Fruit fly (Drosophila melanogaster) whole organism, embryonic: ENCODE results near the gene CG17549.
A peak's percentile ranks its signal among the peaks of the same experiment; 100 is the strongest.

Experiments used
- Adf1 ChIP-seq: fragments of 200-800 bp; sonication (Bioruptor generic); IDR thresholded peaks from 2 replicates; pipeline ENCODE4 v1.3.6; 2022; ENCODE audit warnings: missing biosample characterization, missing genetic modification characterization
- Bgb ChIP-seq: fragments of 200-800 bp; sonication (Bioruptor generic); IDR thresholded peaks from 2 replicates; pipeline ENCODE4 v1.3.6; 2022; ENCODE audit warnings: missing biosample characterization, missing genetic modification characterization; ENCODE audit not compliant: partially characterized antibody
- Blimp-1 ChIP-seq: fragments of 200-800 bp; sonication (Bioruptor generic); optimal IDR thresholded peaks from 3 replicates; lab custom pipeline; 2018; ENCODE audit warnings: missing biosample characterization, missing genetic modification characterization, mild to moderate bottlenecking, moderate library complexity, missing genetic modification reagents
- C15 ChIP-seq: fragments of 200-800 bp; sonication (Bioruptor generic); IDR thresholded peaks from 3 replicates; pipeline ENCODE4 v1.3.6; 2022; ENCODE audit warnings: missing biosample characterization, missing genetic modification characterization
- CG1024 ChIP-seq: fragments of 200-800 bp; sonication (Bioruptor generic); IDR thresholded peaks from 2 replicates; pipeline ENCODE4 v1.3.6; 2022; ENCODE audit warnings: missing biosample characterization, missing genetic modification characterization
- CG13424 ChIP-seq: fragments of 200-800 bp; sonication (Bioruptor generic); optimal IDR thresholded peaks from 2 replicates; lab custom pipeline; 2019; ENCODE audit warnings: missing biosample characterization, mild to moderate bottlenecking, missing genetic modification characterization, moderate library complexity
- CG14050 ChIP-seq: fragments of 200-800 bp; sonication (Bioruptor generic); IDR thresholded peaks from 3 replicates; pipeline ENCODE4 v1.3.6; 2022; ENCODE audit warnings: missing biosample characterization, missing genetic modification characterization
- CG14965 ChIP-seq: fragments of 200-800 bp; sonication (Bioruptor generic); optimal IDR thresholded peaks from 2 replicates; lab custom pipeline; 2016; ENCODE audit warnings: missing biosample characterization, missing genetic modification characterization, borderline replicate concordance
- CG15514 ChIP-seq: fragments of 200-800 bp; sonication (Bioruptor generic); optimal IDR thresholded peaks from 3 replicates; lab custom pipeline; 2017; ENCODE audit warnings: missing biosample characterization, missing genetic modification characterization, mild to moderate bottlenecking, moderate library complexity, missing genetic modification reagents
- CG17359 ChIP-seq: fragments of 200-800 bp; sonication (Bioruptor generic); optimal IDR thresholded peaks from 3 replicates; lab custom pipeline; 2018; ENCODE audit warnings: missing biosample characterization, mild to moderate bottlenecking, missing genetic modification characterization, moderate library complexity
- CG2120 ChIP-seq: fragments of 200-800 bp; sonication (Bioruptor generic); optimal IDR thresholded peaks from 3 replicates; lab custom pipeline; 2016; ENCODE audit warnings: missing biosample characterization, missing genetic modification characterization
- CG31365 ChIP-seq: fragments of 200-800 bp; sonication (Bioruptor generic); optimal IDR thresholded peaks from 2 replicates; lab custom pipeline; 2018; ENCODE audit warnings: missing biosample characterization, mild to moderate bottlenecking, missing genetic modification characterization
- CG33213 ChIP-seq: fragments of 200-800 bp; sonication (Bioruptor generic); optimal IDR thresholded peaks from 3 replicates; lab custom pipeline; 2016; ENCODE audit warnings: missing biosample characterization, missing genetic modification characterization
- CG4360 ChIP-seq: fragments of 200-800 bp; sonication (Bioruptor generic); IDR thresholded peaks from 2 replicates; pipeline ENCODE4 v1.3.6; 2022; ENCODE audit warnings: missing biosample characterization, missing genetic modification characterization
- CG43689 ChIP-seq: fragments of 200-800 bp; sonication (Bioruptor generic); IDR thresholded peaks from 2 replicates; pipeline ENCODE4 v1.3.6; 2022; ENCODE audit warnings: missing biosample characterization, missing genetic modification characterization
- CG4404 ChIP-seq: fragments of 200-800 bp; sonication (Bioruptor generic); IDR thresholded peaks from 2 replicates; pipeline ENCODE4 v1.3.6; 2022; ENCODE audit warnings: missing biosample characterization, missing genetic modification characterization
- CG7357 ChIP-seq: fragments of 200-800 bp; sonication (Bioruptor generic); IDR thresholded peaks from 3 replicates; pipeline ENCODE4 v1.3.6; 2022; ENCODE audit warnings: missing biosample characterization, missing genetic modification characterization
- CG7928 ChIP-seq: fragments of 200-800 bp; sonication (Bioruptor generic); optimal IDR thresholded peaks from 2 replicates; lab custom pipeline; 2017; ENCODE audit warnings: missing biosample characterization, mild to moderate bottlenecking, missing genetic modification characterization
- CG8944 ChIP-seq: fragments of 200-800 bp; sonication (Bioruptor generic); optimal IDR thresholded peaks from 3 replicates; lab custom pipeline; 2016; ENCODE audit warnings: missing biosample characterization, missing genetic modification characterization
- CG9609 ChIP-seq: fragments of 200-800 bp; sonication (Bioruptor generic); optimal IDR thresholded peaks from 3 replicates; lab custom pipeline; 2016; ENCODE audit warnings: missing biosample characterization, missing genetic modification characterization
- CG9817 ChIP-seq: fragments of 200-800 bp; sonication (Bioruptor generic); optimal IDR thresholded peaks from 2 replicates; lab custom pipeline; 2018; ENCODE audit warnings: missing biosample characterization, mild to moderate bottlenecking, missing genetic modification characterization, moderate library complexity
- CoRest ChIP-seq: fragments of 200-800 bp; sonication (Bioruptor generic); optimal IDR thresholded peaks from 3 replicates; lab custom pipeline; 2018; ENCODE audit warnings: missing biosample characterization, mild to moderate bottlenecking, missing genetic modification characterization, moderate library complexity
- Gsc ChIP-seq: fragments of 200-800 bp; sonication (Bioruptor generic); IDR thresholded peaks from 2 replicates; pipeline ENCODE4 v1.3.6; 2022; ENCODE audit warnings: missing biosample characterization, missing genetic modification characterization
- H2.0 ChIP-seq: fragments of 200-800 bp; sonication (Bioruptor generic); IDR thresholded peaks from 2 replicates; pipeline ENCODE4 v1.3.6; 2022; ENCODE audit warnings: missing biosample characterization, missing genetic modification characterization
- HLH3B ChIP-seq: fragments of 200-800 bp; sonication (Bioruptor generic); IDR thresholded peaks from 2 replicates; pipeline ENCODE4 v1.3.6; 2022; ENCODE audit warnings: missing biosample characterization, missing genetic modification characterization
- HLH54F ChIP-seq: fragments of 200-800 bp; sonication (Bioruptor generic); optimal IDR thresholded peaks from 3 replicates; lab custom pipeline; 2016; ENCODE audit warnings: missing biosample characterization, missing genetic modification characterization
- HmgD ChIP-seq: fragments of 200-800 bp; sonication (Bioruptor generic); optimal IDR thresholded peaks from 3 replicates; lab custom pipeline; 2016; ENCODE audit warnings: missing biosample characterization, missing genetic modification characterization
- Hmr ChIP-seq: fragments of 200-800 bp; sonication (Bioruptor generic); optimal IDR thresholded peaks from 3 replicates; lab custom pipeline; 2017; ENCODE audit warnings: mild to moderate bottlenecking, missing biosample characterization, missing genetic modification reagents, missing genetic modification characterization
- Lhr ChIP-seq: fragments of 200-800 bp; sonication (Bioruptor generic); optimal IDR thresholded peaks from 3 replicates; lab custom pipeline; 2017; ENCODE audit warnings: mild to moderate bottlenecking, missing biosample characterization, missing genetic modification reagents, missing genetic modification characterization
- NC2α ChIP-seq: fragments of 200-800 bp; sonication (Bioruptor generic); optimal IDR thresholded peaks from 2 replicates; lab custom pipeline; 2016; ENCODE audit warnings: missing biosample characterization, missing genetic modification characterization
- Nf-YA ChIP-seq: fragments of 200-800 bp; sonication (Bioruptor generic); IDR thresholded peaks from 2 replicates; pipeline ENCODE4 v1.3.6; 2022; ENCODE audit warnings: missing biosample characterization, missing genetic modification characterization
- Nf-YC ChIP-seq: fragments of 200-800 bp; optimal IDR thresholded peaks from 3 replicates; lab custom pipeline; 2019; ENCODE audit warnings: missing biosample characterization, mild to moderate bottlenecking, missing genetic modification characterization, moderate library complexity
- NfI ChIP-seq: fragments of 200-800 bp; sonication (Bioruptor generic); optimal IDR thresholded peaks from 3 replicates; lab custom pipeline; 2018; ENCODE audit warnings: missing biosample characterization, mild to moderate bottlenecking, missing genetic modification characterization, moderate library complexity
- Pdp1 ChIP-seq, 2 experiments: fragments of 200-800 bp; sonication (Bioruptor generic); optimal IDR thresholded peaks; 3 replicates each; lab custom pipeline; 2016; ENCODE audit warnings: missing biosample characterization in 2 of 2, missing genetic modification characterization in 2 of 2, mild to moderate bottlenecking in 1 of 2, moderate library complexity in 1 of 2
- al ChIP-seq: fragments of 200-800 bp; sonication (Bioruptor generic); IDR thresholded peaks from 2 replicates; pipeline ENCODE4 v1.3.6; 2022; ENCODE audit warnings: missing biosample characterization, missing genetic modification characterization
- chif ChIP-seq, 2 experiments: fragments of 200-800 bp; sonication (Bioruptor generic); optimal IDR thresholded peaks; 3 replicates each; lab custom pipeline; 2016; ENCODE audit warnings: missing biosample characterization in 2 of 2, missing genetic modification characterization in 2 of 2
- chinmo ChIP-seq: fragments of 200-800 bp; sonication (Bioruptor generic); IDR thresholded peaks from 4 replicates; pipeline ENCODE4 v1.3.6; 2022; ENCODE audit warnings: missing biosample characterization, missing genetic modification characterization; ENCODE audit not compliant: partially characterized antibody
- cwo ChIP-seq: fragments of 200-800 bp; sonication (Bioruptor generic); optimal IDR thresholded peaks from 3 replicates; lab custom pipeline; 2017; ENCODE audit warnings: missing biosample characterization, missing genetic modification characterization, mild to moderate bottlenecking, moderate library complexity, missing genetic modification reagents
- ems ChIP-seq: fragments of 200-800 bp; sonication (Bioruptor generic); optimal IDR thresholded peaks from 3 replicates; lab custom pipeline; 2016; ENCODE audit warnings: missing biosample characterization, missing genetic modification characterization
- exex ChIP-seq: fragments of 200-800 bp; sonication (Bioruptor generic); optimal IDR thresholded peaks from 4 replicates; lab custom pipeline; 2018; ENCODE audit warnings: missing biosample characterization, mild to moderate bottlenecking, missing genetic modification characterization, moderate library complexity
- jigr1 ChIP-seq: fragments of 200-800 bp; sonication (Bioruptor generic); IDR thresholded peaks from 3 replicates; pipeline ENCODE4 v1.3.6; 2022; ENCODE audit warnings: missing biosample characterization, missing genetic modification characterization
- knrl ChIP-seq: fragments of 200-800 bp; sonication (Bioruptor generic); IDR thresholded peaks from 3 replicates; pipeline ENCODE4 v1.3.6; 2022; ENCODE audit warnings: missing biosample characterization, missing genetic modification characterization; ENCODE audit not compliant: partially characterized antibody
- maf-S ChIP-seq: fragments of 200-800 bp; sonication (Bioruptor generic); optimal IDR thresholded peaks from 2 replicates; lab custom pipeline; 2016; ENCODE audit warnings: missing biosample characterization, missing genetic modification characterization
- pnt ChIP-seq: fragments of 200-800 bp; sonication (Bioruptor generic); optimal IDR thresholded peaks from 3 replicates; lab custom pipeline; 2016; ENCODE audit warnings: missing biosample characterization, missing genetic modification characterization
- pros ChIP-seq: fragments of 200-800 bp; sonication (Bioruptor generic); optimal IDR thresholded peaks from 3 replicates; lab custom pipeline; 2019; ENCODE audit warnings: missing biosample characterization, mild to moderate bottlenecking, missing genetic modification characterization, moderate library complexity
- pum ChIP-seq: fragments of 200-800 bp; sonication (Bioruptor generic); optimal IDR thresholded peaks from 2 replicates; lab custom pipeline; 2016; ENCODE audit warnings: missing biosample characterization, missing genetic modification characterization
- ranshi ChIP-seq: fragments of 200-800 bp; sonication (Bioruptor generic); IDR thresholded peaks from 2 replicates; pipeline ENCODE4 v1.3.6; 2022; ENCODE audit warnings: missing biosample characterization, missing genetic modification characterization
- shn ChIP-seq: fragments of 200-800 bp; sonication (Bioruptor generic); optimal IDR thresholded peaks from 3 replicates; lab custom pipeline; 2016; ENCODE audit warnings: missing biosample characterization, missing genetic modification characterization
- stc ChIP-seq: fragments of 200-800 bp; sonication (Bioruptor generic); IDR thresholded peaks from 2 replicates; pipeline ENCODE4 v1.3.6; 2022; ENCODE audit warnings: missing biosample characterization, missing genetic modification characterization
- wor ChIP-seq: fragments of 200-800 bp; sonication (Bioruptor generic); IDR thresholded peaks from 2 replicates; pipeline ENCODE4 v1.3.6; 2022; ENCODE audit warnings: missing biosample characterization, missing genetic modification characterization
- zen2 ChIP-seq: fragments of 200-800 bp; sonication (Bioruptor generic); IDR thresholded peaks from 3 replicates; pipeline ENCODE4 v1.3.6; 2022; ENCODE audit warnings: missing biosample characterization, missing genetic modification characterization; ENCODE audit not compliant: partially characterized antibody

CG17549 gene

DNA sequence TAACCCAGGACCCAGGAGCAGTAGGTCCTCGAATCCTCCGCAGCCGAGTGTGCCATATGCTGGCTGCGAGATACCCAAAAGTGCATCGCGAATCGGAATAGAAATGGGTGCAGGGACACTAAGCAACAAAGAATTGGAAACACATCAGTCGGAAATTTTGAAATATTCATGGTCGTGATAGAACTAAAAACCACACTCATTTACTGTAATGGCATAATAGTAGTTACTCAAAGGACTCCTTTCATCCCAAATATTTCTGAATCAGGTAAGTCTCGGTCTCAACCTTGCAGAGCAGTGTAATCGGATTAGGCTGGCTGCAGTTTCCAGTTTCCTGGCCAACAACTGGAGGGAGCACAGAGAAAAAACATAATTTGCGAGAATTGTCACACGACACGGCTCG lies 13.7 kb downstream of the CG17549 start (continued):
- no peak; the same call in 1 of the 2 replicates for TF ChIP-seq H2.0 (GFP tag; lab: Robert Waterston, UW)
- TF ChIP-seq shn (GFP tag; lab: Kevin White, UChicago), result no peak
- no peak for TF ChIP-seq cwo (GFP tag; lab: Kevin White, UChicago)
- no peak for TF ChIP-seq CG7357 (GFP tag; lab: Robert Waterston, UW)
- TF ChIP-seq CG43689 (GFP tag; lab: Robert Waterston, UW), result no peak
- TF ChIP-seq Gsc (GFP tag; lab: Robert Waterston, UW), result no peak
- TF ChIP-seq pnt (GFP tag; lab: Kevin White, UChicago), result no peak
- no peak for TF ChIP-seq zen2 (GFP tag; lab: Robert Waterston, UW)
- no peak for TF ChIP-seq CG14965
- no peak for TF ChIP-seq CG4360 (GFP tag; lab: Robert Waterston, UW)
- TF ChIP-seq CG14050 (GFP tag; lab: Robert Waterston, UW), result no peak
- peak; percentile 33 for TF ChIP-seq CoRest (tag; lab: Kevin White, UChicago)
- peak; percentile 39; the same call in 1 of the 2 replicates for TF ChIP-seq ranshi (GFP tag; lab: Robert Waterston, UW)
- TF ChIP-seq wor (GFP tag; lab: Robert Waterston, UW), result no peak
- no peak for TF ChIP-seq Pdp1 (GFP tag; optimal IDR thresholded peaks at IDR 0.05; lab: Kevin White, UChicago)
- TF ChIP-seq Adf1 (GFP tag; lab: Robert Waterston, UW), result no peak
- TF ChIP-seq pum, result no peak
- TF ChIP-seq CG2120 (GFP tag; lab: Kevin White, UChicago), result no peak
- no peak for TF ChIP-seq HLH54F (GFP tag; lab: Kevin White, UChicago)
- no peak for TF ChIP-seq CG8944
- peak; percentile 20 for TF ChIP-seq CG17359
- TF ChIP-seq Bgb (GFP tag; lab: Robert Waterston, UW), result no peak
- TF ChIP-seq maf-S (GFP tag; lab: Kevin White, UChicago), result no peak
- TF ChIP-seq CG33213, result no peak
- TF ChIP-seq exex (tag; lab: Kevin White, UChicago), result no peak
- TF ChIP-seq Lhr (GFP tag; lab: Kevin White, UChicago), result no peak
- TF ChIP-seq knrl (GFP tag; lab: Robert Waterston, UW), result no peak
- no peak for TF ChIP-seq Hmr
- TF ChIP-seq al (GFP tag; lab: Robert Waterston, UW), result no peak
- TF ChIP-seq CG13424 (tag; lab: Kevin White, UChicago), result peak; percentile 9
- TF ChIP-seq ems, result no peak
- no peak for TF ChIP-seq chinmo
- no peak for TF ChIP-seq Nf-YC (tag; lab: Kevin White, UChicago)
- no peak for TF ChIP-seq CG7928 (GFP tag; lab: Kevin White, UChicago)
- no peak for TF ChIP-seq C15
- no peak for TF ChIP-seq NfI (GFP tag; lab: Kevin White, UChicago)
- peak; percentile 42; the same call in 1 of the 2 replicates for TF ChIP-seq CG4404 (GFP tag; lab: Robert Waterston, UW)
- TF ChIP-seq jigr1 (GFP tag; lab: Robert Waterston, UW), result no peak
- TF ChIP-seq HLH3B (GFP tag; lab: Robert Waterston, UW), result 0 out of 2 replicates have a peak, but pooled peaks have one; percentile 15
- TF ChIP-seq CG9609 (GFP tag; lab: Kevin White, UChicago), result no peak
- peak; percentile 56 for TF ChIP-seq Blimp-1 (GFP tag; lab: Kevin White, UChicago)
- TF ChIP-seq CG31365 (tag; lab: Kevin White, UChicago), result no peak
- no peak for TF ChIP-seq stc
- no peak for TF ChIP-seq HmgD (GFP tag; lab: Kevin White, UChicago)
- no peak for TF ChIP-seq pros (GFP tag; lab: Kevin White, UChicago)
- no peak for TF ChIP-seq Nf-YA
- no peak for TF ChIP-seq CG9817 (tag; lab: Kevin White, UChicago)
- TF ChIP-seq CG15514, result no peak
- peak in 1 of 2 experiments; percentile 43 for TF ChIP-seq chif (GFP tag; optimal IDR thresholded peaks at IDR 0.05; lab: Kevin White, UChicago)
- TF ChIP-seq CG1024 (GFP tag; lab: Robert Waterston, UW), result 0 out of 2 replicates have a peak, but pooled peaks have one; percentile 23
- TF ChIP-seq NC2α (GFP tag; lab: Kevin White, UChicago), result no peak
